Worm (Caenorhabditis elegans) whole organism, L4 larva: ENCODE data around the gene mpz-3.
A peak's percentile ranks its signal among the peaks of the same experiment; 100 is the strongest.

Experiments used
- F10B5.3 ChIP-seq: sonication (generic microtip); optimal IDR thresholded peaks from 2 replicates; lab custom pipeline; 2016; ENCODE audit warnings: mild to moderate bottlenecking, missing genetic modification characterization, missing compliant biosample characterization
- F26F4.8 ChIP-seq: fragments of 200-800 bp; sonication (Bioruptor generic); conservative IDR thresholded peaks from 2 replicates; pipeline ENCODE4 v1.3.6; 2022; ENCODE audit warnings: missing genetic modification characterization, missing compliant biosample characterization
- F37D6.2 ChIP-seq: sonication (generic microtip); optimal IDR thresholded peaks from 2 replicates; lab custom pipeline; 2016; ENCODE audit warnings: mild to moderate bottlenecking, missing genetic modification characterization, missing compliant biosample characterization
- F44E2.7 ChIP-seq: fragments of 200-800 bp; sonication (Bioruptor generic); IDR thresholded peaks from 2 replicates; pipeline ENCODE4 v2.1.2; 2022; ENCODE audit warnings: missing genetic modification characterization, missing compliant biosample characterization
- T20F7.1 ChIP-seq: fragments of 200-800 bp; sonication (Bioruptor generic); optimal IDR thresholded peaks from 2 replicates; lab custom pipeline; 2018; ENCODE audit warnings: mild to moderate bottlenecking, missing genetic modification characterization, missing compliant biosample characterization
- Y5F2A.4 ChIP-seq: fragments of 200-800 bp; sonication (Bioruptor generic); optimal IDR thresholded peaks from 2 replicates; lab custom pipeline; 2018; ENCODE audit warnings: mild to moderate bottlenecking, missing genetic modification characterization, missing compliant biosample characterization
- ZK546.5 ChIP-seq, 2 experiments: sonication (generic microtip); optimal IDR thresholded peaks; 2 replicates each; lab custom pipeline; 2017; ENCODE audit warnings: missing biosample characterization in 2 of 2, missing genetic modification characterization in 2 of 2
- aha-1 ChIP-seq: fragments of 150-350 bp; peaks from one replicate; lab custom pipeline; 2014; ENCODE audit warnings: missing biosample characterization, missing genetic modification characterization
- aly-2 ChIP-seq: sonication (generic microtip); optimal IDR thresholded peaks from 2 replicates; lab custom pipeline; 2018; ENCODE audit warnings: missing biosample characterization, missing genetic modification characterization
- ama-1 ChIP-seq: fragments of 150-350 bp; optimal IDR thresholded peaks from 2 replicates; lab custom pipeline; 2014; ENCODE audit warnings: inconsistent platforms, mixed read lengths
- arid-1 ChIP-seq: fragments of 200-800 bp; sonication (Bioruptor generic); conservative IDR thresholded peaks from 2 replicates; pipeline ENCODE4 v1.3.6; 2022; ENCODE audit warnings: missing genetic modification reagents, missing genetic modification characterization, missing compliant biosample characterization
- ceh-20 ChIP-seq: fragments of 200-800 bp; sonication (Bioruptor generic); IDR thresholded peaks from 2 replicates; pipeline ENCODE4 v1.3.6; 2022; ENCODE audit warnings: missing genetic modification reagents, missing genetic modification characterization, missing compliant biosample characterization
- ces-1 ChIP-seq: fragments of 150-350 bp; sonication (generic microtip); optimal IDR thresholded peaks from 4 replicates; lab custom pipeline; 2014; ENCODE audit warnings: missing biosample characterization, missing genetic modification reagents, missing genetic modification characterization
- cey-2 ChIP-seq: sonication (generic microtip); optimal IDR thresholded peaks from 3 replicates; lab custom pipeline; 2017; ENCODE audit warnings: missing genetic modification characterization, mild to moderate bottlenecking, missing compliant biosample characterization, antibody characterized with exemption, borderline replicate concordance; ENCODE audit not compliant: insufficient read depth
- ctbp-1 ChIP-seq: fragments of 200-800 bp; sonication (Bioruptor generic); IDR thresholded peaks from 2 replicates; pipeline ENCODE4 v1.3.6; 2022; ENCODE audit warnings: missing genetic modification reagents, missing genetic modification characterization, missing compliant biosample characterization
- daf-12 ChIP-seq: fragments of 150-350 bp; optimal IDR thresholded peaks from 2 replicates; lab custom pipeline; 2014; ENCODE audit warnings: missing biosample characterization, missing genetic modification reagents, missing genetic modification characterization
- dmd-9 ChIP-seq: fragments of 200-800 bp; sonication (Bioruptor generic); IDR thresholded peaks from 2 replicates; pipeline ENCODE4 v1.3.6; 2022; ENCODE audit warnings: missing genetic modification reagents, missing genetic modification characterization, missing compliant biosample characterization
- dve-1 ChIP-seq: sonication (generic microtip); optimal IDR thresholded peaks from 2 replicates; lab custom pipeline; 2017; ENCODE audit warnings: antibody characterized with exemption, mild to moderate bottlenecking, missing genetic modification characterization, missing compliant biosample characterization; ENCODE audit not compliant: insufficient read depth
- egl-27 ChIP-seq: sonication (generic microtip); optimal IDR thresholded peaks from 3 replicates; lab custom pipeline; 2017; ENCODE audit warnings: missing biosample characterization, missing genetic modification reagents, missing genetic modification characterization
- gei-8 ChIP-seq: fragments of 200-800 bp; sonication (Bioruptor generic); optimal IDR thresholded peaks from 2 replicates; lab custom pipeline; 2018; ENCODE audit warnings: mild to moderate bottlenecking, missing genetic modification characterization, missing compliant biosample characterization
- hlh-11 ChIP-seq: fragments of 200-800 bp; sonication (Bioruptor generic); optimal IDR thresholded peaks from 2 replicates; lab custom pipeline; 2018; ENCODE audit warnings: mild to moderate bottlenecking, missing genetic modification characterization, missing compliant biosample characterization
- hmg-1.1 ChIP-seq: fragments of 200-800 bp; sonication (Bioruptor generic); IDR thresholded peaks from 2 replicates; pipeline ENCODE4 v1.3.6; 2022; ENCODE audit warnings: missing genetic modification reagents, missing genetic modification characterization, missing compliant biosample characterization
- jun-1 ChIP-seq: fragments of 150-350 bp; optimal IDR thresholded peaks from 2 replicates; lab custom pipeline; 2014; ENCODE audit warnings: missing biosample characterization, missing genetic modification reagents, missing genetic modification characterization
- lim-7 ChIP-seq: fragments of 200-800 bp; sonication (Bioruptor generic); IDR thresholded peaks from 2 replicates; pipeline ENCODE4 v1.3.6; 2022; ENCODE audit warnings: missing genetic modification characterization, missing compliant biosample characterization
- lin-1 ChIP-seq: fragments of 200-800 bp; sonication (Bioruptor generic); IDR thresholded peaks from 2 replicates; pipeline ENCODE4 v1.3.6; 2022; ENCODE audit warnings: missing genetic modification reagents, missing genetic modification characterization, missing compliant biosample characterization
- lin-15B ChIP-seq: fragments of 150-350 bp; sonication (generic microtip); optimal IDR thresholded peaks from 3 replicates; lab custom pipeline; 2014; ENCODE audit warnings: missing biosample characterization, missing genetic modification characterization
- lin-38 ChIP-seq: fragments of 200-800 bp; sonication (Bioruptor generic); IDR thresholded peaks from 2 replicates; pipeline ENCODE4 v1.3.6; 2022; ENCODE audit warnings: missing genetic modification reagents, missing genetic modification characterization, missing compliant biosample characterization
- lir-3 ChIP-seq: sonication (generic microtip); optimal IDR thresholded peaks from 2 replicates; lab custom pipeline; 2016; ENCODE audit warnings: mild to moderate bottlenecking, missing genetic modification characterization, missing compliant biosample characterization
- madf-5 ChIP-seq, 2 experiments: fragments of 200-800 bp; sonication (Bioruptor generic); IDR thresholded peaks; 2 replicates each; pipeline ENCODE4 v1.3.6; 2022; ENCODE audit warnings: missing compliant biosample characterization in 2 of 2, missing genetic modification characterization in 2 of 2
- madf-9 ChIP-seq: fragments of 200-800 bp; sonication (Bioruptor generic); conservative IDR thresholded peaks from 2 replicates; pipeline ENCODE4 v1.3.6; 2022; ENCODE audit warnings: missing genetic modification reagents, missing genetic modification characterization, missing compliant biosample characterization
- mdl-1 ChIP-seq, 2 experiments: fragments of 150-350 bp in 1 of 2; sonication (generic microtip) in 1 of 2; optimal IDR thresholded peaks; 2 replicates each; lab custom pipeline; 2014 to 2017; ENCODE audit warnings: missing biosample characterization in 2 of 2, missing genetic modification characterization in 2 of 2
- mxl-2 ChIP-seq: fragments of 200-800 bp; sonication (Bioruptor generic); conservative IDR thresholded peaks from 2 replicates; pipeline ENCODE4 v1.3.6; 2022; ENCODE audit warnings: missing genetic modification reagents, missing genetic modification characterization, missing compliant biosample characterization
- mxl-3 ChIP-seq: fragments of 200-800 bp; sonication (Bioruptor generic); optimal IDR thresholded peaks from 2 replicates; lab custom pipeline; 2018; ENCODE audit warnings: mild to moderate bottlenecking, missing genetic modification characterization, missing compliant biosample characterization
- nhr-10 ChIP-seq: fragments of 150-350 bp; optimal IDR thresholded peaks from 2 replicates; lab custom pipeline; 2014; ENCODE audit warnings: missing biosample characterization, missing genetic modification characterization
- nhr-102 ChIP-seq: sonication (generic microtip); optimal IDR thresholded peaks from 2 replicates; lab custom pipeline; 2016; ENCODE audit warnings: mild to moderate bottlenecking, missing genetic modification characterization, moderate library complexity, missing compliant biosample characterization
- nhr-237 ChIP-seq: sonication (generic microtip); optimal IDR thresholded peaks from 2 replicates; lab custom pipeline; 2017; ENCODE audit warnings: missing biosample characterization, missing genetic modification characterization
- nhr-48 ChIP-seq: sonication (generic microtip); optimal IDR thresholded peaks from 2 replicates; lab custom pipeline; 2016; ENCODE audit warnings: mild to moderate bottlenecking, missing genetic modification characterization, missing compliant biosample characterization
- nhr-76 ChIP-seq: fragments of 150-350 bp; optimal IDR thresholded peaks from 2 replicates; lab custom pipeline; 2014; ENCODE audit warnings: missing biosample characterization, missing genetic modification characterization
- pqm-1 ChIP-seq: sonication (generic microtip); optimal IDR thresholded peaks from 2 replicates; lab custom pipeline; 2017; ENCODE audit warnings: missing biosample characterization, missing genetic modification characterization
- saeg-2 ChIP-seq: fragments of 200-800 bp; sonication (Bioruptor generic); IDR thresholded peaks from 2 replicates; pipeline ENCODE4 v1.3.6; 2022; ENCODE audit warnings: missing genetic modification reagents, missing genetic modification characterization, missing compliant biosample characterization
- spr-3 ChIP-seq: fragments of 200-800 bp; sonication (Bioruptor generic); optimal IDR thresholded peaks from 2 replicates; lab custom pipeline; 2018; ENCODE audit warnings: mild to moderate bottlenecking, missing genetic modification characterization, missing compliant biosample characterization
- tag-97 ChIP-seq: fragments of 200-800 bp; sonication (Bioruptor generic); IDR thresholded peaks from 2 replicates; pipeline ENCODE4 v1.3.6; 2022; ENCODE audit warnings: missing genetic modification characterization, missing compliant biosample characterization
- unc-130 ChIP-seq: sonication (generic microtip); optimal IDR thresholded peaks from 2 replicates; lab custom pipeline; 2016; ENCODE audit warnings: missing genetic modification reagents, missing genetic modification characterization, missing compliant biosample characterization
- vab-7 ChIP-seq: fragments of 200-800 bp; sonication (Bioruptor generic); IDR thresholded peaks from 2 replicates; pipeline ENCODE4 v1.3.6; 2022; ENCODE audit warnings: missing genetic modification reagents, missing genetic modification characterization, missing compliant biosample characterization
- zag-1 ChIP-seq: fragments of 150-350 bp; optimal IDR thresholded peaks from 2 replicates; lab custom pipeline; 2014; ENCODE audit warnings: missing biosample characterization, missing genetic modification characterization
- zfp-3 ChIP-seq: fragments of 200-800 bp; sonication (Bioruptor generic); conservative IDR thresholded peaks from 2 replicates; pipeline ENCODE4 v1.3.6; 2022; ENCODE audit warnings: missing genetic modification reagents, missing genetic modification characterization, missing compliant biosample characterization
- ztf-11 ChIP-seq: fragments of 150-350 bp; optimal IDR thresholded peaks from 2 replicates; lab custom pipeline; 2014; ENCODE audit warnings: missing biosample characterization, missing genetic modification characterization

mpz-3 gene

ce11 chrII:6588605-6589292, 23.6 kb upstream of the mpz-3 start, which contains the start of gene icd-1 (continued):
- TF ChIP-seq madf-9 (peak; percentile 75), F10B5.3 (tag; lab: Kevin White, UChicago) (peak; percentile 69), dmd-9 (GFP tag; lab: Robert Waterston, UW) (no peak), lin-15B (tag; lab: Kevin White, UChicago) (peak; percentile 58), cey-2 (no peak), lim-7 (GFP tag; lab: Robert Waterston, UW) (no peak), F37D6.2 (tag; lab: Kevin White, UChicago) (peak; percentile 86), ztf-11 (tag; lab: Kevin White, UChicago) (no peak), jun-1 (tag; lab: Kevin White, UChicago) (peak; percentile 79), mxl-2 (GFP tag; lab: Robert Waterston, UW) (no peak), aha-1 (tag; lab: Kevin White, UChicago) (peak; percentile 99), nhr-76 (tag; lab: Kevin White, UChicago) (peak; percentile 55), aly-2 (tag; lab: Kevin White, UChicago) (peak; percentile 6), saeg-2 (GFP tag; lab: Robert Waterston, UW) (peak; percentile 78), nhr-48 (tag; lab: Kevin White, UChicago) (peak; percentile 92), unc-130 (GFP tag; lab: Kevin White, UChicago) (peak; percentile 89), Y5F2A.4 (GFP tag; lab: Kevin White, UChicago) (peak; percentile 56), nhr-237 (tag; lab: Kevin White, UChicago) (peak; percentile 18), tag-97 (GFP tag; lab: Robert Waterston, UW) (0 out of 2 replicates have a peak, but pooled peaks have one; percentile 37), vab-7 (GFP tag; lab: Robert Waterston, UW) (peak; percentile 44; the same call in 1 of the 2 replicates), zfp-3 (GFP tag; lab: Robert Waterston, UW) (peak; percentile 63; the same call in 1 of the 2 replicates), dve-1 (tag; lab: Kevin White, UChicago) (peak; percentile 98), lin-38 (GFP tag; lab: Robert Waterston, UW) (peak; percentile 91), zag-1 (tag; lab: Kevin White, UChicago) (peak; percentile 65), daf-12 (tag; lab: Kevin White, UChicago) (no peak), F26F4.8 (GFP tag; lab: Robert Waterston, UW) (no peak), hlh-11 (peak; percentile 97), mdl-1 (tag; optimal IDR thresholded peaks at IDR 0.05; lab: Kevin White, UChicago) (peak; percentile 56 to 77), mxl-3 (GFP tag; lab: Kevin White, UChicago) (peak; percentile 72), hmg-1.1 (GFP tag; lab: Robert Waterston, UW) (peak; percentile 88), ces-1 (GFP tag; lab: Kevin White, UChicago) (no peak), ZK546.5 (tag; optimal IDR thresholded peaks at IDR 0.05; lab: Kevin White, UChicago) (peak in 1 of 2 experiments; percentile 51), spr-3 (GFP tag; lab: Kevin White, UChicago) (peak; percentile 71), nhr-10 (tag; lab: Kevin White, UChicago) (peak; percentile 72), F44E2.7 (GFP tag; lab: Robert Waterston, UW) (no peak), nhr-102 (peak; percentile 93), lir-3 (tag; lab: Kevin White, UChicago) (peak; percentile 7), lin-1 (GFP tag; lab: Robert Waterston, UW) (peak; percentile 92)

- no peak for TF ChIP-seq lim-7 (GFP tag; lab: Robert Waterston, UW)
- no peak for TF ChIP-seq gei-8 (GFP tag; lab: Kevin White, UChicago)
- 0 out of 4 replicates have a peak, but pooled peaks of 1 of the 2 experiments have one; percentile 39 for TF ChIP-seq madf-5 (GFP tag; IDR thresholded peaks at IDR 0.05; lab: Robert Waterston, UW)
- TF ChIP-seq daf-12 (tag; lab: Kevin White, UChicago): no peak
- TF ChIP-seq egl-27 (tag; lab: Kevin White, UChicago): no peak
- TF ChIP-seq F44E2.7 (GFP tag; lab: Robert Waterston, UW): 0 out of 2 replicates have a peak, but pooled peaks have one; percentile 72
- peak; percentile 33 for TF ChIP-seq dve-1 (tag; lab: Kevin White, UChicago)
- TF ChIP-seq T20F7.1 (GFP tag; lab: Kevin White, UChicago): peak; percentile 73
- peak; percentile 12 for TF ChIP-seq nhr-48 (tag; lab: Kevin White, UChicago)
- no peak for TF ChIP-seq ceh-20
- peak; percentile 31 for TF ChIP-seq F10B5.3 (tag; lab: Kevin White, UChicago)
- TF ChIP-seq arid-1 (GFP tag; lab: Robert Waterston, UW): peak; percentile 72
- TF ChIP-seq aly-2 (tag; lab: Kevin White, UChicago): no peak
- TF ChIP-seq F37D6.2 (tag; lab: Kevin White, UChicago): no peak
- TF ChIP-seq ama-1: peak; percentile 74
- TF ChIP-seq ctbp-1 (GFP tag; lab: Robert Waterston, UW): peak; percentile 39; the same call in 1 of the 2 replicates
- no peak for TF ChIP-seq jun-1 (tag; lab: Kevin White, UChicago)
- TF ChIP-seq lin-38 (GFP tag; lab: Robert Waterston, UW): peak; percentile 74
- TF ChIP-seq pqm-1 (tag; lab: Kevin White, UChicago): no peak
These were observed 22.2 kb upstream of the mpz-3 start, which contains the start of gene C56C10.7 for ce11 chrII:6587264-6587870. Gene C56C10.7 (minus strand): TSS chrII:6587575.
